Fruit fly (Drosophila melanogaster): Measurements from ENCODE around the gene CG9512.

The CG9512 gene

dm6 chrX:14952845-14953720, 47.7 kb upstream of the CG9512 start, which contains the start of gene pdgy (continued):
- TF ChIP-seq nom (GFP tag; optimal IDR thresholded peaks at IDR 0.05), result peak; percentile 100
- TF ChIP-seq maf-S (GFP tag; optimal IDR thresholded peaks at IDR 0.05), result no peak
- no peak for TF ChIP-seq Tbp (GFP tag; optimal IDR thresholded peaks at IDR 0.05)
- TF ChIP-seq her (GFP tag; optimal IDR thresholded peaks at IDR 0.05), result peak; percentile 12
- TF ChIP-seq HLHmδ (GFP tag; optimal IDR thresholded peaks at IDR 0.05), result peak; percentile 11
- TF ChIP-seq Sry-δ (GFP tag; optimal IDR thresholded peaks at IDR 0.05), result no peak
- TF ChIP-seq Trl (optimal IDR thresholded peaks at IDR 0.05), result peak; percentile 34 to 68
- TF ChIP-seq Trl (GFP tag; optimal IDR thresholded peaks at IDR 0.05), result no peak
- peak; percentile 23 for TF ChIP-seq scrt (GFP tag; optimal IDR thresholded peaks at IDR 0.05)
- TF ChIP-seq CG2116 (GFP tag; optimal IDR thresholded peaks at IDR 0.05), result no peak
- peak; percentile 88 for TF ChIP-seq CG6175 (GFP tag; IDR thresholded peaks at IDR 0.05)
- peak; percentile 24 for TF ChIP-seq CG6254 (GFP tag; optimal IDR thresholded peaks at IDR 0.05)
- no peak for TF ChIP-seq CG15601 (tag; optimal IDR thresholded peaks at IDR 0.05)
- peak; percentile 34 for TF ChIP-seq zf30C (GFP tag; optimal IDR thresholded peaks at IDR 0.05)
- no peak for TF ChIP-seq gce (GFP tag; IDR thresholded peaks at IDR 0.05)
- 0 out of 3 replicates have a peak, but pooled peaks have one; percentile 40 for TF ChIP-seq CG2199 (GFP tag; IDR thresholded peaks at IDR 0.05)
- TF ChIP-seq CG7556 (GFP tag; optimal IDR thresholded peaks at IDR 0.05), result peak; percentile 7
- no peak for TF ChIP-seq CG3163 (GFP tag; optimal IDR thresholded peaks at IDR 0.05)
- peak; percentile 24 for TF ChIP-seq ewg (GFP tag; optimal IDR thresholded peaks at IDR 0.05)
- TF ChIP-seq Stat92E (GFP tag; optimal IDR thresholded peaks at IDR 0.05), result no peak
- no peak for TF ChIP-seq Dip2 (GFP tag; IDR thresholded peaks at IDR 0.05)
- no peak for TF ChIP-seq CG10209 (GFP tag; optimal IDR thresholded peaks at IDR 0.05)
- TF ChIP-seq Ets97D (GFP tag; optimal IDR thresholded peaks at IDR 0.05), result no peak
- TF ChIP-seq CG10959 (GFP tag; IDR thresholded peaks at IDR 0.05), result no peak
- TF ChIP-seq chinmo (GFP tag; IDR thresholded peaks at IDR 0.05; ENCODE audit: partially characterized antibody), result peak; percentile 80; the same call in 1 of the 4 replicates
- no peak for TF ChIP-seq vnd (GFP tag; IDR thresholded peaks at IDR 0.05; ENCODE audit: partially characterized antibody)
- TF ChIP-seq CG10543 (GFP tag; optimal IDR thresholded peaks at IDR 0.05), result peak; percentile 31
- no peak for TF ChIP-seq hth (optimal IDR thresholded peaks at IDR 0.05)
- TF ChIP-seq CG4617 (GFP tag; optimal IDR thresholded peaks at IDR 0.05; ENCODE audit: borderline replicate concordance), result no peak
- no peak for TF ChIP-seq Chrac-16 (GFP tag; optimal IDR thresholded peaks at IDR 0.05)
- no peak for TF ChIP-seq CG4730 (GFP tag; IDR thresholded peaks at IDR 0.05)
- no peak for TF ChIP-seq CG12391 (tag; optimal IDR thresholded peaks at IDR 0.05)
- TF ChIP-seq CG14667 (GFP tag; IDR thresholded peaks at IDR 0.05), result no peak
- TF ChIP-seq CG7839 (tag; optimal IDR thresholded peaks at IDR 0.05), result no peak
- no peak for TF ChIP-seq CG7357 (GFP tag; IDR thresholded peaks at IDR 0.05)
- no peak for TF ChIP-seq CG15011 (GFP tag; optimal IDR thresholded peaks at IDR 0.05)
- TF ChIP-seq crol (GFP tag; IDR thresholded peaks at IDR 0.05), result peak; percentile 70
- TF ChIP-seq lab (GFP tag; optimal IDR thresholded peaks at IDR 0.05), result peak; percentile 49
- no peak for TF ChIP-seq dan (GFP tag; IDR thresholded peaks at IDR 0.05)
- TF ChIP-seq CG13894 (tag; optimal IDR thresholded peaks at IDR 0.05), result peak; percentile 18
- TF ChIP-seq CG15696 (tag; optimal IDR thresholded peaks at IDR 0.05), result no peak
- TF ChIP-seq trh (GFP tag; optimal IDR thresholded peaks at IDR 0.05), result no peak
- no peak for TF ChIP-seq Myb (GFP tag; optimal IDR thresholded peaks at IDR 0.05)
- TF ChIP-seq CG31441 (GFP tag; IDR thresholded peaks at IDR 0.05), result no peak; the same call in 1 of the 2 replicates
- TF ChIP-seq mirr (GFP tag; optimal IDR thresholded peaks at IDR 0.05), result no peak
- TF ChIP-seq BtbVII (GFP tag; optimal IDR thresholded peaks at IDR 0.05), result no peak
- TF ChIP-seq sug (tag; optimal IDR thresholded peaks at IDR 0.05), result peak; percentile 15
- TF ChIP-seq CG13123 (GFP tag; optimal IDR thresholded peaks at IDR 0.05), result no peak
- TF ChIP-seq Deaf1 (tag; optimal IDR thresholded peaks at IDR 0.05), result no peak
